Worm (Caenorhabditis elegans) whole organism, L1 larva: ENCODE results near the gene F42E11.3.

ENCODE experiments used
- C04F5.9 ChIP-seq: sonication (generic microtip); optimal IDR thresholded peaks from 2 replicates; lab custom pipeline; 2016; ENCODE audit warnings: missing genetic modification characterization, missing compliant biosample characterization
- F16B12.6 ChIP-seq: fragments of 150-350 bp; optimal IDR thresholded peaks from 2 replicates; lab custom pipeline; 2014; ENCODE audit warnings: missing biosample characterization, missing genetic modification characterization
- alr-1 ChIP-seq: fragments of 200-800 bp; sonication (Bioruptor generic); optimal IDR thresholded peaks from 2 replicates; lab custom pipeline; 2018; ENCODE audit warnings: borderline replicate concordance, mild to moderate bottlenecking, missing genetic modification characterization, missing compliant biosample characterization
- aly-2 ChIP-seq: fragments of 150-350 bp; optimal IDR thresholded peaks from 2 replicates; lab custom pipeline; 2014; ENCODE audit warnings: missing biosample characterization, missing genetic modification characterization
- blmp-1 ChIP-seq: fragments of 150-350 bp; optimal IDR thresholded peaks from 2 replicates; lab custom pipeline; 2014; ENCODE audit warnings: missing biosample characterization, missing genetic modification characterization
- ceh-88 ChIP-seq: fragments of 200-800 bp; sonication (Bioruptor generic); IDR thresholded peaks from 2 replicates; pipeline ENCODE4 v1.3.6; 2022; ENCODE audit warnings: missing genetic modification characterization, missing compliant biosample characterization
- ces-1 ChIP-seq: fragments of 150-350 bp; optimal IDR thresholded peaks from 2 replicates; lab custom pipeline; 2014; ENCODE audit warnings: missing biosample characterization, missing genetic modification reagents, missing genetic modification characterization
- dpl-1 ChIP-seq, 3 experiments: fragments of 150-350 bp in 2 of 3; sonication (generic microtip) in 1 of 3; optimal IDR thresholded peaks; 2 replicates each; lab custom pipeline; 2014 to 2017; ENCODE audit warnings: missing biosample characterization in 3 of 3, missing genetic modification characterization in 3 of 3, missing genetic modification reagents in 3 of 3
- dsc-1 ChIP-seq: sonication (generic microtip); optimal IDR thresholded peaks from 2 replicates; lab custom pipeline; 2016; ENCODE audit warnings: mild to moderate bottlenecking, missing genetic modification characterization, missing compliant biosample characterization
- efl-1 ChIP-seq, 4 experiments: fragments of 150-350 bp; optimal IDR thresholded peaks in 3 of 4; peaks in 1 of 4; 1 replicate in 1 of 4; 2 replicates in 3 of 4; lab custom pipeline; 2014; ENCODE audit warnings: missing biosample characterization in 2 of 4, missing genetic modification characterization in 2 of 4, missing genetic modification reagents in 2 of 4
- egl-13 ChIP-seq: sonication (generic microtip); optimal IDR thresholded peaks from 2 replicates; lab custom pipeline; 2016; ENCODE audit warnings: missing genotype, missing genetic modification reagents, missing genetic modification characterization, missing compliant biosample characterization
- egl-27 ChIP-seq, 2 experiments: fragments of 150-350 bp in 1 of 2; sonication (generic microtip); optimal IDR thresholded peaks; 3 replicates each; lab custom pipeline; 2017 to 2018; ENCODE audit warnings: missing biosample characterization in 2 of 2, missing genetic modification characterization in 2 of 2, missing genetic modification reagents in 2 of 2
- elt-2 ChIP-seq: sonication (generic microtip); optimal IDR thresholded peaks from 2 replicates; lab custom pipeline; 2016; ENCODE audit warnings: missing genetic modification characterization, mild to moderate bottlenecking, inconsistent platforms, missing compliant biosample characterization, missing genetic modification reagents
- elt-3 ChIP-seq, 6 experiments: fragments of 150-350 bp in 1 of 6; sonication (generic microtip); optimal IDR thresholded peaks; 2 replicates each; lab custom pipeline; 2017 to 2018; ENCODE audit warnings: missing biosample characterization in 6 of 6, missing genetic modification characterization in 6 of 6, inconsistent platforms in 1 of 6
- ets-5 ChIP-seq: fragments of 200-800 bp; sonication (Bioruptor generic); IDR thresholded peaks from 2 replicates; pipeline ENCODE4 v1.3.6; 2022; ENCODE audit warnings: missing genetic modification characterization, missing compliant biosample characterization
- fkh-4 ChIP-seq: sonication (generic microtip); optimal IDR thresholded peaks from 2 replicates; lab custom pipeline; 2016; ENCODE audit warnings: missing compliant biosample characterization, missing genetic modification characterization, borderline replicate concordance
- fos-1 ChIP-seq: fragments of 150-350 bp; optimal IDR thresholded peaks from 2 replicates; lab custom pipeline; 2014; ENCODE audit warnings: missing biosample characterization, missing genetic modification characterization
- grh-1 ChIP-seq: fragments of 200-800 bp; sonication (Bioruptor generic); IDR thresholded peaks from 2 replicates; pipeline ENCODE4 v1.3.6; 2022; ENCODE audit warnings: missing genetic modification reagents, missing genetic modification characterization, missing compliant biosample characterization
- irx-1 ChIP-seq: sonication (generic microtip); optimal IDR thresholded peaks from 2 replicates; lab custom pipeline; 2016; ENCODE audit warnings: missing genetic modification characterization, missing compliant biosample characterization
- isw-1 ChIP-seq: fragments of 200-800 bp; sonication (Bioruptor generic); IDR thresholded peaks from 2 replicates; pipeline ENCODE4 v1.3.6; 2022; ENCODE audit warnings: missing genetic modification characterization, missing compliant biosample characterization
- jun-1 ChIP-seq: fragments of 150-350 bp; optimal IDR thresholded peaks from 2 replicates; lab custom pipeline; 2014; ENCODE audit warnings: missing biosample characterization, missing genetic modification reagents, missing genetic modification characterization
- lin-13 ChIP-seq: fragments of 150-350 bp; optimal IDR thresholded peaks from 2 replicates; lab custom pipeline; 2014; ENCODE audit warnings: missing biosample characterization, missing genetic modification reagents, missing genetic modification characterization
- lin-14 ChIP-seq: fragments of 200-800 bp; sonication (Bioruptor generic); optimal IDR thresholded peaks from 2 replicates; lab custom pipeline; 2018; ENCODE audit warnings: mild to moderate bottlenecking, missing genetic modification characterization, moderate library complexity, missing compliant biosample characterization
- lin-39 ChIP-seq: fragments of 150-350 bp; optimal IDR thresholded peaks from 2 replicates; lab custom pipeline; 2014; ENCODE audit warnings: missing biosample characterization, missing genetic modification reagents, missing genetic modification characterization
- lir-3 ChIP-seq: sonication (generic microtip); optimal IDR thresholded peaks from 2 replicates; lab custom pipeline; 2016; ENCODE audit warnings: mild to moderate bottlenecking, missing genetic modification characterization, moderate library complexity, missing compliant biosample characterization; ENCODE audit not compliant: poor library complexity
- lsy-2 ChIP-seq, 2 experiments: fragments of 150-350 bp; optimal IDR thresholded peaks; 2 replicates each; lab custom pipeline; 2014; ENCODE audit warnings: missing biosample characterization in 2 of 2, missing genetic modification characterization in 2 of 2
- nhr-19 ChIP-seq: fragments of 200-800 bp; sonication (Bioruptor generic); conservative IDR thresholded peaks from 2 replicates; pipeline ENCODE4 v1.3.6; 2022; ENCODE audit warnings: missing genetic modification characterization, missing compliant biosample characterization
- nhr-237 ChIP-seq: fragments of 150-350 bp; optimal IDR thresholded peaks from 2 replicates; lab custom pipeline; 2014; ENCODE audit warnings: missing biosample characterization, missing genetic modification characterization
- nhr-76 ChIP-seq: sonication (generic microtip); optimal IDR thresholded peaks from 2 replicates; lab custom pipeline; 2017; ENCODE audit warnings: missing biosample characterization, missing genetic modification characterization
- nhr-77 ChIP-seq: fragments of 150-350 bp; optimal IDR thresholded peaks from 2 replicates; lab custom pipeline; 2014; ENCODE audit warnings: missing biosample characterization, missing genetic modification characterization
- nhr-84 ChIP-seq: sonication (generic microtip); optimal IDR thresholded peaks from 2 replicates; lab custom pipeline; 2017; ENCODE audit warnings: missing biosample characterization, missing genetic modification characterization
- nhr-85 ChIP-seq: sonication (generic microtip); peaks from one replicate; lab custom pipeline; 2016; ENCODE audit warnings: missing genetic modification characterization, inconsistent platforms, missing compliant biosample characterization
- rnt-1 ChIP-seq: sonication (generic microtip); optimal IDR thresholded peaks from 2 replicates; lab custom pipeline; 2016; ENCODE audit warnings: mild to moderate bottlenecking, missing genetic modification characterization, moderate library complexity, missing compliant biosample characterization
- snpc-4 ChIP-seq: fragments of 150-350 bp; optimal IDR thresholded peaks from 2 replicates; lab custom pipeline; 2014; ENCODE audit warnings: missing biosample characterization, missing genetic modification characterization
- snu-23 ChIP-seq: sonication (generic microtip); optimal IDR thresholded peaks from 2 replicates; lab custom pipeline; 2016; ENCODE audit warnings: missing genetic modification characterization, missing compliant biosample characterization
- sox-4 ChIP-seq: sonication (generic microtip); optimal IDR thresholded peaks from 2 replicates; lab custom pipeline; 2016; ENCODE audit warnings: missing genetic modification characterization, missing compliant biosample characterization
- unc-130 ChIP-seq: fragments of 150-350 bp; optimal IDR thresholded peaks from 2 replicates; lab custom pipeline; 2017; ENCODE audit warnings: missing biosample characterization, missing genetic modification characterization, inconsistent platforms
- unc-30 ChIP-seq: sonication (generic microtip); optimal IDR thresholded peaks from 2 replicates; lab custom pipeline; 2017; ENCODE audit warnings: missing biosample characterization, missing genetic modification characterization
- unc-86 ChIP-seq: sonication (generic microtip); optimal IDR thresholded peaks from 2 replicates; lab custom pipeline; 2016; ENCODE audit warnings: missing genetic modification characterization, missing compliant biosample characterization
- xbp-1 ChIP-seq: sonication (generic microtip); optimal IDR thresholded peaks from 2 replicates; lab custom pipeline; 2016; ENCODE audit warnings: missing genetic modification characterization, missing compliant biosample characterization

The F42E11.3 gene

ce11 chrX:11409457-11409856 is 34.0 kb upstream of the F42E11.3 start (continued):
- TF ChIP-seq unc-30 (tag; lab: Kevin White, UChicago) (no peak), lin-14 (peak; percentile 47), ceh-88 (GFP tag; lab: Robert Waterston, UW) (no peak), xbp-1 (no peak), nhr-77 (tag; lab: Kevin White, UChicago) (no peak), unc-86 (tag; lab: Kevin White, UChicago) (no peak), jun-1 (tag; lab: Kevin White, UChicago) (peak; percentile 55), lir-3 (tag; lab: Kevin White, UChicago) (peak; percentile 4), nhr-85 (tag; lab: Kevin White, UChicago) (no peak), aly-2 (no peak), F16B12.6 (tag; lab: Kevin White, UChicago) (no peak), lin-39 (tag; lab: Kevin White, UChicago) (no peak), nhr-19 (GFP tag; lab: Robert Waterston, UW) (peak; percentile 38; the same call in 1 of the 2 replicates), nhr-76 (tag; lab: Kevin White, UChicago) (no peak), lin-13 (GFP tag; lab: Kevin White, UChicago) (no peak), grh-1 (GFP tag; lab: Robert Waterston, UW) (no peak), C04F5.9 (no peak), irx-1 (no peak), egl-27 (tag; optimal IDR thresholded peaks at IDR 0.05; lab: Kevin White, UChicago) (no peak), blmp-1 (tag; lab: Kevin White, UChicago) (no peak), snu-23 (GFP tag; lab: Kevin White, UChicago) (peak; percentile 32), nhr-84 (tag; lab: Kevin White, UChicago) (no peak), alr-1 (tag; lab: Kevin White, UChicago) (no peak), fkh-4 (no peak), unc-130 (peak; percentile 63), fos-1 (tag; lab: Kevin White, UChicago) (no peak), elt-3 (tag; optimal IDR thresholded peaks at IDR 0.05; lab: Kevin White, UChicago) (peak in 1 of 6 experiments; percentile 24)

DNA sequence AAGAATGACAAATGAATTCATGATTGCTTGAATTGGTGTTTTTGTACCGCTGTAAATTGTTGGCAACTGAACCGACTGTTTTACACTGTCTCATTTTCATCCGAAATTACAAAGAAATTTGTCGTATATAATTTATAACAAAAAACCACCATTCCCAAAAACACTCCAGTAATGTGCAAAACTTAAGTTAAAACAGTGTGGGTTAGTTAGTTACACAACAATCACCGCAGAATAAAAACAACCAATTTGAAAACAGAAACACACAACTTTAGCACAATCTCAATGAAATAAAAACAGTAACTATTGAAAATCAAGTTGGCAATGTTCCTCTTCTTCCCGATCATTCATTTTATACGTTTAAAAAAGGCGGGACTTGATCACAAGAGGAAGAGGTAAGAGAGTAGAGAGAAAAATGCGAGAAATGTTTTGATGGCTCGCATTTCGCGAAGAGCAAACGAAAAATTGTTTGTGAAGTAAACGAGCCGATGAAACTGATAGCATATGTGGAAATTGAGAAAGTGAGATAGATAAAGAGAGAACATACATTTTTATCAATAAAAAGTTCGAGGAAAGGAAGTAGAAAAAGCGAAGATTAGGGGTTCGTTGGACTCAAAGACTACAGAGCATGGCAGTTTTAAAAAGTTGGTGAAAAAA is 32.4 kb upstream of the F42E11.3 start, which contains the start of gene F08B12.4:
Gene F08B12.4 (minus strand): TSS at position 51 of the 654 bp plus-strand sequence.
- TF ChIP-seq snpc-4 (tag; lab: Kevin White, UChicago) = no peak
- no peak for TF ChIP-seq egl-13 (tag; lab: Kevin White, UChicago)
- TF ChIP-seq lsy-2 (tag; optimal IDR thresholded peaks at IDR 0.05; lab: Kevin White, UChicago) = peak in 1 of 2 experiments; percentile 43
- TF ChIP-seq ets-5 (GFP tag; lab: Robert Waterston, UW) = no peak
- no peak for TF ChIP-seq ces-1 (GFP tag; lab: Kevin White, UChicago)
- no peak for TF ChIP-seq nhr-237 (tag; lab: Kevin White, UChicago)
- TF ChIP-seq snu-23 (GFP tag; lab: Kevin White, UChicago) = peak; percentile 0
- no peak for TF ChIP-seq efl-1 (optimal IDR thresholded peaks at IDR 0.05; lab: Kevin White, UChicago)
- peak in 1 of 2 experiments; percentile 93 for TF ChIP-seq efl-1 (GFP tag; optimal IDR thresholded peaks at IDR 0.05 in 1 of 2; lab: Kevin White, UChicago)
- TF ChIP-seq elt-2 (tag; lab: Kevin White, UChicago) = peak; percentile 85
- no peak for TF ChIP-seq aly-2
- peak; percentile 44 for TF ChIP-seq lin-14
- TF ChIP-seq jun-1 (tag; lab: Kevin White, UChicago) = peak; percentile 43
- no peak for TF ChIP-seq unc-30 (tag; lab: Kevin White, UChicago)
- TF ChIP-seq, all 84 proteins: peak for 6

DNA sequence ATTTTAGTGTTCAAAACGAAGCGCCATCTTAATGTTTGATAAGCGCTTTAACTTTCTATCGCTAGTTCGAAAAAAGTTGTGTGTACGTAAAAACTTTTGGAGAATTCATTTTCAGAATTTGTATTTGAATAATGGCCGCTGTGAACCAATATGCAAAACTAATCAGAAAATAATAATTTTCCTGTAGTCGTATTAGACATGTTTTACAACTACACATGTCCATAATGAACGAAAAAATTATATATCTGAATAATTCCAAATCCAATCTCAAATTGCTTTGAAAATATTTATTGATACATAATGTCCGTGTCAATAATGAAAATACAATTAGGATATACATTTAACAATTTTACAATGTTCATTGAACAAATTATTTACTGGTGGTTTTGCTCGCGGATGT is 31.4 kb upstream of the F42E11.3 start:
- no peak for TF ChIP-seq sox-4 (tag; lab: Kevin White, UChicago)
- no peak for TF ChIP-seq isw-1 (GFP tag; lab: Robert Waterston, UW)
- no peak for TF ChIP-seq unc-86 (tag; lab: Kevin White, UChicago)
- TF ChIP-seq dpl-1 (GFP tag; optimal IDR thresholded peaks at IDR 0.05; lab: Kevin White, UChicago) = no peak
- no peak for TF ChIP-seq nhr-77 (tag; lab: Kevin White, UChicago)
- no peak for TF ChIP-seq dsc-1
- TF ChIP-seq rnt-1 (tag; lab: Kevin White, UChicago) = no peak
- TF ChIP-seq ces-1 (GFP tag; lab: Kevin White, UChicago) = no peak
- TF ChIP-seq nhr-19 (GFP tag; lab: Robert Waterston, UW) = no peak
